Fruit fly (Drosophila melanogaster) whole organism, prepupa: ENCODE data around the gene Tis11.

Experiments
- Blimp-1 ChIP-seq: fragments of 200-800 bp; sonication (Bioruptor generic); optimal IDR thresholded peaks from 3 replicates; lab custom pipeline; 2017; ENCODE audit warnings: missing biosample characterization, missing genetic modification characterization, mild to moderate bottlenecking, moderate library complexity, missing genetic modification reagents
- CG10631 ChIP-seq: fragments of 200-800 bp; sonication (Bioruptor generic); optimal IDR thresholded peaks from 2 replicates; lab custom pipeline; 2016; ENCODE audit warnings: missing biosample characterization, missing genetic modification characterization
- CG10669 ChIP-seq: fragments of 200-800 bp; sonication (Bioruptor generic); optimal IDR thresholded peaks from 3 replicates; lab custom pipeline; 2018; ENCODE audit warnings: missing biosample characterization, mild to moderate bottlenecking, missing genetic modification characterization, moderate library complexity
- CG11902 ChIP-seq: fragments of 200-800 bp; sonication (Bioruptor generic); optimal IDR thresholded peaks from 3 replicates; lab custom pipeline; 2016; ENCODE audit warnings: missing biosample characterization, missing genetic modification characterization
- CG15336 ChIP-seq: fragments of 200-800 bp; sonication (Bioruptor generic); IDR thresholded peaks from 2 replicates; pipeline ENCODE4 v1.3.6; 2022; ENCODE audit warnings: missing biosample characterization, missing genetic modification characterization
- CG1621 ChIP-seq: fragments of 200-800 bp; sonication (Bioruptor generic); optimal IDR thresholded peaks from 3 replicates; lab custom pipeline; 2018; ENCODE audit warnings: missing biosample characterization, mild to moderate bottlenecking, missing genetic modification characterization
- CG16779 ChIP-seq: fragments of 200-800 bp; sonication (Bioruptor generic); optimal IDR thresholded peaks from 3 replicates; lab custom pipeline; 2017; ENCODE audit warnings: missing biosample characterization, mild to moderate bottlenecking, missing genetic modification characterization
- CG3032 ChIP-seq: fragments of 200-800 bp; optimal IDR thresholded peaks from 2 replicates; lab custom pipeline; 2019; ENCODE audit warnings: missing biosample characterization, mild to moderate bottlenecking, missing genetic modification characterization, moderate library complexity
- CG31627 ChIP-seq: fragments of 200-800 bp; sonication (Bioruptor generic); optimal IDR thresholded peaks from 3 replicates; lab custom pipeline; 2016; ENCODE audit warnings: missing biosample characterization, missing genetic modification characterization
- CG34406 ChIP-seq: fragments of 200-800 bp; sonication (Bioruptor generic); optimal IDR thresholded peaks from 3 replicates; lab custom pipeline; 2016; ENCODE audit warnings: missing biosample characterization, missing genetic modification characterization
- CG4318 ChIP-seq: fragments of 200-800 bp; sonication (Bioruptor generic); optimal IDR thresholded peaks from 3 replicates; lab custom pipeline; 2017; ENCODE audit warnings: missing biosample characterization, mild to moderate bottlenecking, missing genetic modification characterization
- CG6276 ChIP-seq: fragments of 200-800 bp; sonication (Bioruptor generic); optimal IDR thresholded peaks from 2 replicates; lab custom pipeline; 2017; ENCODE audit warnings: missing biosample characterization, mild to moderate bottlenecking, missing genetic modification characterization
- CG6854 ChIP-seq: fragments of 200-800 bp; sonication (Bioruptor generic); optimal IDR thresholded peaks from 2 replicates; lab custom pipeline; 2017; ENCODE audit warnings: missing biosample characterization, mild to moderate bottlenecking, missing genetic modification characterization
- CG7368 ChIP-seq: fragments of 200-800 bp; sonication (Bioruptor generic); optimal IDR thresholded peaks from 3 replicates; lab custom pipeline; 2016; ENCODE audit warnings: missing biosample characterization, missing genetic modification characterization
- CG8119 ChIP-seq: fragments of 200-800 bp; sonication (Bioruptor generic); IDR thresholded peaks from 3 replicates; pipeline ENCODE4 v1.3.6; 2022; ENCODE audit warnings: missing biosample characterization, missing genetic modification characterization
- CG8319 ChIP-seq: fragments of 200-800 bp; sonication (Bioruptor generic); optimal IDR thresholded peaks from 3 replicates; lab custom pipeline; 2016; ENCODE audit warnings: missing biosample characterization, missing genetic modification characterization
- CG9139 ChIP-seq: fragments of 200-800 bp; sonication (Bioruptor generic); optimal IDR thresholded peaks from 3 replicates; lab custom pipeline; 2017; ENCODE audit warnings: missing biosample characterization, mild to moderate bottlenecking, missing genetic modification characterization
- Eip75B ChIP-seq: fragments of 200-800 bp; sonication (Bioruptor generic); optimal IDR thresholded peaks from 3 replicates; lab custom pipeline; 2016; ENCODE audit warnings: missing biosample characterization, missing genetic modification characterization
- Eip78C ChIP-seq: fragments of 200-800 bp; sonication (Bioruptor generic); peaks from one replicate; lab custom pipeline; 2016; ENCODE audit warnings: missing biosample characterization, missing genetic modification characterization
- Eip93F ChIP-seq: fragments of 200-800 bp; sonication (Bioruptor generic); optimal IDR thresholded peaks from 2 replicates; lab custom pipeline; 2016; ENCODE audit warnings: missing biosample characterization, mild to moderate bottlenecking, missing genetic modification characterization
- Ets21C ChIP-seq: fragments of 200-800 bp; sonication (Bioruptor generic); optimal IDR thresholded peaks from 3 replicates; lab custom pipeline; 2016; ENCODE audit warnings: missing biosample characterization, missing genetic modification characterization
- Ets96B ChIP-seq: fragments of 200-800 bp; optimal IDR thresholded peaks from 2 replicates; lab custom pipeline; 2019; ENCODE audit warnings: missing biosample characterization, mild to moderate bottlenecking, missing genetic modification characterization, moderate library complexity
- Gug ChIP-seq: fragments of 200-800 bp; sonication (Bioruptor generic); IDR thresholded peaks from 2 replicates; pipeline ENCODE4 v1.3.6; 2022; ENCODE audit warnings: missing biosample characterization, missing genetic modification characterization
- Hr38 ChIP-seq: sonication (Bioruptor generic); optimal IDR thresholded peaks from 2 replicates; lab custom pipeline; 2016; ENCODE audit warnings: missing biosample characterization, missing genetic modification characterization
- Hr39 ChIP-seq: fragments of 200-800 bp; sonication (Bioruptor generic); optimal IDR thresholded peaks from 2 replicates; lab custom pipeline; 2016; ENCODE audit warnings: missing biosample characterization, missing genetic modification characterization
- Hr4 ChIP-seq: fragments of 200-800 bp; sonication (Bioruptor generic); optimal IDR thresholded peaks from 3 replicates; lab custom pipeline; 2016; ENCODE audit warnings: missing biosample characterization, missing genetic modification characterization
- Lpt ChIP-seq: fragments of 200-800 bp; sonication (Bioruptor generic); optimal IDR thresholded peaks from 3 replicates; lab custom pipeline; 2016; ENCODE audit warnings: missing biosample characterization, missing genetic modification characterization
- Met ChIP-seq: fragments of 200-800 bp; sonication (Bioruptor generic); optimal IDR thresholded peaks from 3 replicates; lab custom pipeline; 2016; ENCODE audit warnings: missing biosample characterization, missing genetic modification characterization
- OdsH ChIP-seq: fragments of 200-800 bp; sonication (Bioruptor generic); optimal IDR thresholded peaks from 3 replicates; lab custom pipeline; 2016; ENCODE audit warnings: missing biosample characterization, missing genetic modification characterization
- Smox ChIP-seq: fragments of 200-800 bp; sonication (Bioruptor generic); optimal IDR thresholded peaks from 3 replicates; lab custom pipeline; 2016; ENCODE audit warnings: missing biosample characterization, missing genetic modification characterization
- Sox102F ChIP-seq: fragments of 200-800 bp; sonication (Bioruptor generic); optimal IDR thresholded peaks from 2 replicates; lab custom pipeline; 2016; ENCODE audit warnings: missing biosample characterization, mild to moderate bottlenecking, missing genetic modification characterization
- Sox14 ChIP-seq: fragments of 200-800 bp; sonication (Bioruptor generic); optimal IDR thresholded peaks from 3 replicates; lab custom pipeline; 2016; ENCODE audit warnings: missing biosample characterization, missing genetic modification characterization
- achi ChIP-seq: fragments of 200-800 bp; sonication (Bioruptor generic); optimal IDR thresholded peaks from 3 replicates; lab custom pipeline; 2016; ENCODE audit warnings: missing biosample characterization, missing genetic modification characterization
- acj6 ChIP-seq: fragments of 200-800 bp; sonication (Bioruptor generic); optimal IDR thresholded peaks from 3 replicates; lab custom pipeline; 2016; ENCODE audit warnings: missing biosample characterization, missing genetic modification characterization
- cyc ChIP-seq: fragments of 200-800 bp; sonication (Bioruptor generic); optimal IDR thresholded peaks from 3 replicates; lab custom pipeline; 2016; ENCODE audit warnings: missing biosample characterization, missing genetic modification characterization
- dsx ChIP-seq: fragments of 200-800 bp; optimal IDR thresholded peaks from 3 replicates; lab custom pipeline; 2019; ENCODE audit warnings: missing biosample characterization, mild to moderate bottlenecking, missing genetic modification characterization, moderate library complexity; ENCODE audit not compliant: poor library complexity, severe bottlenecking
- eg ChIP-seq: fragments of 200-800 bp; sonication (Bioruptor generic); IDR thresholded peaks from 3 replicates; pipeline ENCODE4 v1.3.6; 2022; ENCODE audit warnings: missing biosample characterization, missing genetic modification characterization
- esn ChIP-seq: fragments of 200-800 bp; sonication (Bioruptor generic); optimal IDR thresholded peaks from 2 replicates; lab custom pipeline; 2016; ENCODE audit warnings: missing biosample characterization, mild to moderate bottlenecking, missing genetic modification characterization, moderate library complexity
- fkh ChIP-seq: fragments of 200-800 bp; sonication (Bioruptor generic); optimal IDR thresholded peaks from 3 replicates; lab custom pipeline; 2017; ENCODE audit warnings: missing biosample characterization, mild to moderate bottlenecking, missing genetic modification characterization, moderate library complexity
- lz ChIP-seq: fragments of 200-800 bp; sonication (Bioruptor generic); optimal IDR thresholded peaks from 3 replicates; lab custom pipeline; 2016; ENCODE audit warnings: missing biosample characterization, missing genetic modification characterization
- net ChIP-seq: fragments of 200-800 bp; sonication (Bioruptor generic); optimal IDR thresholded peaks from 3 replicates; lab custom pipeline; 2016; ENCODE audit warnings: missing biosample characterization, missing genetic modification characterization
- pdm3 ChIP-seq: fragments of 200-800 bp; sonication (Bioruptor generic); optimal IDR thresholded peaks from 3 replicates; lab custom pipeline; 2016; ENCODE audit warnings: missing biosample characterization, missing genetic modification characterization
- salr ChIP-seq, 2 experiments: fragments of 200-800 bp; sonication (Bioruptor generic); optimal IDR thresholded peaks; 3 replicates each; lab custom pipeline; 2016 to 2018; ENCODE audit warnings: missing biosample characterization in 2 of 2, missing genetic modification characterization in 2 of 2, mild to moderate bottlenecking in 1 of 2
- spab ChIP-seq: fragments of 200-800 bp; sonication (Bioruptor generic); optimal IDR thresholded peaks from 2 replicates; lab custom pipeline; 2017; ENCODE audit warnings: missing biosample characterization, mild to moderate bottlenecking, missing genetic modification characterization, missing genetic modification reagents
- svp ChIP-seq: fragments of 200-800 bp; sonication (Bioruptor generic); peaks from one replicate; lab custom pipeline; 2016; ENCODE audit warnings: missing biosample characterization, missing genetic modification characterization
- topi ChIP-seq: fragments of 200-800 bp; sonication (Bioruptor generic); optimal IDR thresholded peaks from 3 replicates; lab custom pipeline; 2016; ENCODE audit warnings: missing biosample characterization, missing genetic modification characterization

Gene Tis11

DNA sequence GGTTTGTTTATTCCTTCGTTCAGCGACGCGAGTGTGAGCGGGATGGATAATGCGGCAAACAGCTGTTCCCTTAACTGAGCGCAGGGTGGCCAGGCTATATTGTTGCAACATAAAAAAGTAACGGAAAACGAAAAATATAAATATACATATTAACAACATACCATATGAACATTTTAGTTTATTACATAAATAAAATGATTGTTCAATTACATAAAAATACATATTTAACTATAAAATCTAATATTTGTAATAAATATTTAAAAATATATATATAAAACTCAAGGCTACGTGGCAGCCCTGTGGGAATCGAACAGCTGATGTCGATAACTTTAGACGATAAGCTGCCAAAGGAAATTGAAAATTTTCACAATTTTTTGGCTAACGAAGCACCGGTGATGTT lies 29.7 kb upstream of the Tis11 start, which contains the start of the genes Aven and CG2540 (continued):
- TF ChIP-seq Sox14 (GFP tag; lab: Kevin White, UChicago) (peak; percentile 43), dsx (GFP tag; lab: Kevin White, UChicago) (peak; percentile 85), CG7368 (GFP tag; lab: Kevin White, UChicago) (peak; percentile 54), Lpt (GFP tag; lab: Kevin White, UChicago) (peak; percentile 49), Hr39 (GFP tag; lab: Kevin White, UChicago) (peak; percentile 1), Blimp-1 (peak; percentile 26), svp (peak; percentile 48), CG3032 (peak; percentile 85), eg (GFP tag; lab: Robert Waterston, UW) (peak; percentile 55; the same call in 1 of the 3 replicates), CG16779 (tag; lab: Kevin White, UChicago) (peak; percentile 61), topi (GFP tag; lab: Kevin White, UChicago) (peak; percentile 59), CG6854 (GFP tag; lab: Kevin White, UChicago) (peak; percentile 75), CG11902 (GFP tag; lab: Kevin White, UChicago) (peak; percentile 13), cyc (GFP tag; lab: Kevin White, UChicago) (peak; percentile 40), Eip93F (peak; percentile 48), spab (peak; percentile 60), CG4318 (GFP tag; lab: Kevin White, UChicago) (peak; percentile 69), CG31627 (GFP tag; lab: Kevin White, UChicago) (peak; percentile 16), acj6 (GFP tag; lab: Kevin White, UChicago) (peak; percentile 81), fkh (GFP tag; lab: Kevin White, UChicago) (peak; percentile 56), Eip75B (GFP tag; lab: Kevin White, UChicago) (peak; percentile 49), Smox (GFP tag; lab: Kevin White, UChicago) (peak; percentile 60)

DNA sequence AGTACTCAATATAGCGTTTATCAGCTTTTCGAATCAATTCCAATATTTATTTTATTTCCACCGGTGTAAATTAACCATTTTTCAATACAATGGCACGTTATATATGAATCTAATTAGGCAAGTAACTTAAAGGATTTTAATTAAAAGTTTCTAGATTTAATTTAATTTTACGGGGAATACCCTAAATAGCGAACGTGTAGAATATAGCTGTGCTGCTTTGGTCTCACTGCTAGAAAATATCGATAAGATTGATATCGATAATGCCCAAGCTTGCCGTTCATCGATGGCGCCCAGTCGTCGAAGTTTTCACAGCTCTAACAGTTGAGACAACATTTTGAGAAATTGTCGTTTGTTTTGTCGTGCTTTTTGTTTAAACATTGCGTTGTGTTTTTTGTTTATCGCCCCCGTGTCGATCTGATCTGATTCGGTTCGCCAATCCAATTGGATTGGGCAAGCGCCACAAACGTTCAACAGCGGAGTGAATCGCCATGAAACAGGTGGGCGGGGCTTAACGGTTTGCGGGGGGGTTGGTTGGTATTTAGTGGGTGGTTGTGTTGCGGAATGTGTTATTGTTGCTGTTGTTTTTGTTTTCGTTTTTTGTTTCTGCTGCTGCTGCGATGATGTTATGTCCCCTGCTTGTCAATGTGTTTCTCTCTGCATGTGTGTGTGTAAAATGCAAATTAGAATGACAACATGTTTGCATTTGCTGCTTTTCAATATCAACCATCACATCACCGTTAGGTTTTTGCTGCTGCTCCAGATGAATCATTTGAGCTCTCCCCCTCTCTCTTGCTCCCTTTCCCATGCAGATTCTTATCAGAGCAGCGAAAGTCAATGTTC lies 27.7 kb upstream of the Tis11 start, which contains the start of gene Tomosyn:
Gene Tomosyn, plus strand, starts transcription at position 289 of the 840 bp plus-strand sequence.
- peak; percentile 10 for TF ChIP-seq esn (GFP tag; lab: Kevin White, UChicago)
- TF ChIP-seq lz (GFP tag; lab: Kevin White, UChicago) = peak; percentile 4
- no peak for TF ChIP-seq Sox14 (GFP tag; lab: Kevin White, UChicago)
- peak; percentile 47; the same call in 1 of the 3 replicates for TF ChIP-seq eg (GFP tag; lab: Robert Waterston, UW)
- peak; percentile 61 for TF ChIP-seq Eip78C (GFP tag; lab: Kevin White, UChicago)
- no peak for TF ChIP-seq CG15336
- no peak for TF ChIP-seq Hr4 (GFP tag; lab: Kevin White, UChicago)
- TF ChIP-seq CG6854 (GFP tag; lab: Kevin White, UChicago) = peak; percentile 51
- TF ChIP-seq CG10631 (GFP tag; lab: Kevin White, UChicago) = peak; percentile 35
- no peak for TF ChIP-seq CG6276 (GFP tag; lab: Kevin White, UChicago)
- no peak for TF ChIP-seq CG4318 (GFP tag; lab: Kevin White, UChicago)
- no peak for TF ChIP-seq spab
- peak; percentile 12 for TF ChIP-seq Lpt (GFP tag; lab: Kevin White, UChicago)
- TF ChIP-seq net (GFP tag; lab: Kevin White, UChicago) = no peak
- TF ChIP-seq Sox102F = no peak
- no peak for TF ChIP-seq Hr38 (GFP tag; lab: Kevin White, UChicago)
- no peak for TF ChIP-seq Gug (GFP tag; lab: Robert Waterston, UW)
- TF ChIP-seq OdsH (GFP tag; lab: Kevin White, UChicago) = peak; percentile 23
- no peak for TF ChIP-seq Eip93F
- no peak for TF ChIP-seq achi
- TF ChIP-seq Ets96B (tag; lab: Kevin White, UChicago) = no peak
- peak; percentile 30 for TF ChIP-seq CG3032
- TF ChIP-seq salr (GFP tag; optimal IDR thresholded peaks at IDR 0.05; lab: Kevin White, UChicago) = no peak
- TF ChIP-seq dsx (GFP tag; lab: Kevin White, UChicago) = no peak
- no peak for TF ChIP-seq CG34406 (GFP tag; lab: Kevin White, UChicago)
- no peak for TF ChIP-seq CG8319
- peak; percentile 19 for TF ChIP-seq acj6 (GFP tag; lab: Kevin White, UChicago)
- no peak for TF ChIP-seq CG7368 (GFP tag; lab: Kevin White, UChicago)
- no peak for TF ChIP-seq CG1621 (tag; lab: Kevin White, UChicago)
- TF ChIP-seq Met (GFP tag; lab: Kevin White, UChicago) = peak; percentile 18
- no peak for TF ChIP-seq pdm3 (GFP tag; lab: Kevin White, UChicago)
- no peak for TF ChIP-seq Ets21C (GFP tag; lab: Kevin White, UChicago)
- TF ChIP-seq CG31627 (GFP tag; lab: Kevin White, UChicago) = peak; percentile 26
- no peak for TF ChIP-seq CG9139 (GFP tag; lab: Kevin White, UChicago)
- no peak for TF ChIP-seq CG10669 (GFP tag; lab: Kevin White, UChicago)
- TF ChIP-seq fkh (GFP tag; lab: Kevin White, UChicago) = no peak
- no peak for TF ChIP-seq CG8119 (GFP tag; lab: Robert Waterston, UW)
- TF ChIP-seq topi (GFP tag; lab: Kevin White, UChicago) = peak; percentile 7
- peak; percentile 20 for TF ChIP-seq cyc (GFP tag; lab: Kevin White, UChicago)
